Fruit fly (Drosophila melanogaster): ENCODE results near the gene COX4.

COX4 gene

dm6 chr2L:19941352-19941851, 17.1 kb upstream of the COX4 start (continued):
- TF ChIP-seq CG9215 (GFP tag; IDR thresholded peaks at IDR 0.05) (peak; percentile 88), CG14014 (GFP tag; IDR thresholded peaks at IDR 0.05) (peak; percentile 91), CG16779 (GFP tag; IDR thresholded peaks at IDR 0.05) (peak; percentile 93), CG10267 (tag; optimal IDR thresholded peaks at IDR 0.05) (peak; percentile 66), CG12659 (GFP tag; optimal IDR thresholded peaks at IDR 0.05) (peak; percentile 85), sisA (GFP tag; IDR thresholded peaks at IDR 0.05) (peak; percentile 75), YL-1 (GFP tag; optimal IDR thresholded peaks at IDR 0.05) (no peak), gcm (GFP tag; optimal IDR thresholded peaks at IDR 0.05) (peak; percentile 59), gfzf (GFP tag; optimal IDR thresholded peaks at IDR 0.05) (no peak), dmrt99B (tag; optimal IDR thresholded peaks at IDR 0.05) (peak; percentile 82), CG6654 (GFP tag; optimal IDR thresholded peaks at IDR 0.05) (peak; percentile 38), CG2199 (GFP tag; IDR thresholded peaks at IDR 0.05) (peak; percentile 83; the same call in 2 of the 3 replicates), CG16863 (GFP tag; optimal IDR thresholded peaks at IDR 0.05) (peak; percentile 85), CG18011 (GFP tag; optimal IDR thresholded peaks at IDR 0.05) (peak; percentile 35), CG4424 (GFP tag; optimal IDR thresholded peaks at IDR 0.05) (peak; percentile 87), CG1529 (GFP tag; optimal IDR thresholded peaks at IDR 0.05) (peak; percentile 66), CG14050 (GFP tag; IDR thresholded peaks at IDR 0.05) (peak; percentile 84), C15 (GFP tag; IDR thresholded peaks at IDR 0.05) (peak; percentile 84), pros (GFP tag; optimal IDR thresholded peaks at IDR 0.05) (no peak), fd3F (GFP tag; optimal IDR thresholded peaks at IDR 0.05) (peak; percentile 80), CG9817 (tag; optimal IDR thresholded peaks at IDR 0.05) (peak; percentile 79), CG15073 (GFP tag; optimal IDR thresholded peaks at IDR 0.05) (peak; percentile 24), cwo (GFP tag; optimal IDR thresholded peaks at IDR 0.05) (peak; percentile 72), NfI (GFP tag; optimal IDR thresholded peaks at IDR 0.05) (peak; percentile 78), Nf-YC (tag; optimal IDR thresholded peaks at IDR 0.05) (peak; percentile 37), Adf1 (GFP tag; IDR thresholded peaks at IDR 0.05) (peak; percentile 74), CG1233 (GFP tag; optimal IDR thresholded peaks at IDR 0.05) (peak; percentile 75), disco-r (GFP tag; optimal IDR thresholded peaks at IDR 0.05) (peak; percentile 78), sima (GFP tag; optimal IDR thresholded peaks at IDR 0.05) (peak; percentile 2), sna (GFP tag; IDR thresholded peaks at IDR 0.05; ENCODE audit: partially characterized antibody) (no peak), ERR (GFP tag; optimal IDR thresholded peaks at IDR 0.05) (peak; percentile 24), dpn (GFP tag; optimal IDR thresholded peaks at IDR 0.05) (peak; percentile 84 to 91), Aef1 (GFP tag; IDR thresholded peaks at IDR 0.05) (peak; percentile 94), CG6254 (GFP tag; optimal IDR thresholded peaks at IDR 0.05) (peak; percentile 60), H2.0 (GFP tag; IDR thresholded peaks at IDR 0.05) (peak; percentile 91), Elba2 (GFP tag; optimal IDR thresholded peaks at IDR 0.05) (no peak), CG34422 (GFP tag; IDR thresholded peaks at IDR 0.05) (peak; percentile 94), tap (tag; optimal IDR thresholded peaks at IDR 0.05) (peak; percentile 58), Dbx (GFP tag; IDR thresholded peaks at IDR 0.05) (peak; percentile 96), D19B (GFP tag; optimal IDR thresholded peaks at IDR 0.05) (peak; percentile 68), Blimp-1 (GFP tag; optimal IDR thresholded peaks at IDR 0.05) (peak; percentile 82), CG12071 (GFP tag; optimal IDR thresholded peaks at IDR 0.05) (peak; percentile 50), CG32532 (GFP tag; IDR thresholded peaks at IDR 0.05) (peak; percentile 95), GATAe (GFP tag; conservative IDR thresholded peaks at IDR 0.05) (peak; percentile 59), ase (GFP tag; IDR thresholded peaks at IDR 0.05) (peak; percentile 84), CG14667 (GFP tag; IDR thresholded peaks at IDR 0.05) (peak; percentile 86), CG13624 (GFP tag; optimal IDR thresholded peaks at IDR 0.05) (peak; percentile 62), Doc3 (GFP tag; IDR thresholded peaks at IDR 0.05; ENCODE audit: partially characterized antibody) (no peak), CG4328 (GFP tag; optimal IDR thresholded peaks at IDR 0.05) (no peak), insv (GFP tag; optimal IDR thresholded peaks at IDR 0.05) (peak in 1 of 2 experiments; percentile 11)
